Worm (Caenorhabditis elegans) whole organism, L3 larva: ENCODE results near the gene ZK381.62.

Experiments used
- ceh-16 ChIP-seq: sonication (generic microtip); optimal IDR thresholded peaks from 2 replicates; lab custom pipeline; 2017; ENCODE audit warnings: missing biosample characterization, missing genetic modification characterization
- ceh-28 ChIP-seq: fragments of 150-350 bp; optimal IDR thresholded peaks from 2 replicates; lab custom pipeline; 2014; ENCODE audit warnings: missing biosample characterization, missing genetic modification reagents, missing genetic modification characterization
- egl-5 ChIP-seq: fragments of 150-350 bp; optimal IDR thresholded peaks from 2 replicates; lab custom pipeline; 2017; ENCODE audit warnings: missing biosample characterization, missing genetic modification reagents, missing genetic modification characterization, inconsistent platforms
- lin-15B ChIP-seq: fragments of 150-350 bp; optimal IDR thresholded peaks from 2 replicates; lab custom pipeline; 2014; ENCODE audit warnings: missing biosample characterization, missing genetic modification characterization
- mml-1 ChIP-seq: fragments of 150-350 bp; sonication (generic microtip); optimal IDR thresholded peaks from 3 replicates; lab custom pipeline; 2014; ENCODE audit warnings: missing biosample characterization, missing genetic modification characterization
- nhr-25 ChIP-seq: sonication (generic microtip); optimal IDR thresholded peaks from 2 replicates; lab custom pipeline; 2017; ENCODE audit warnings: missing biosample characterization, missing genetic modification characterization
- nhr-28 ChIP-seq: fragments of 150-350 bp; optimal IDR thresholded peaks from 2 replicates; lab custom pipeline; 2014; ENCODE audit warnings: missing biosample characterization, missing genetic modification characterization
- unc-62 ChIP-seq: fragments of 150-350 bp; sonication (generic microtip); optimal IDR thresholded peaks from 4 replicates; lab custom pipeline; 2014; ENCODE audit warnings: missing biosample characterization, missing genetic modification reagents, missing genetic modification characterization

- TF ChIP-seq unc-62 (GFP tag; lab: Kevin White, UChicago), result no peak
- no peak for TF ChIP-seq ceh-16 (tag; lab: Kevin White, UChicago)
- TF ChIP-seq nhr-28, result no peak
- TF ChIP-seq ceh-28 (tag; lab: Kevin White, UChicago), result no peak
- no peak for TF ChIP-seq egl-5 (tag; lab: Kevin White, UChicago)
- no peak for TF ChIP-seq lin-15B
- TF ChIP-seq nhr-25 (tag; lab: Kevin White, UChicago), result no peak
- no peak for TF ChIP-seq mml-1 (tag; lab: Kevin White, UChicago)
Measured at ce11 chrIV:7003323-7003722, 32.2 kb upstream of the ZK381.62 start, which contains the start of gene cht-3.
